Fruit fly (Drosophila melanogaster) whole organism, adult: ENCODE measurements around the gene Obp18a.
A peak's percentile ranks its signal among the peaks of the same experiment; 100 is the strongest.

ENCODE experiments used
- CG12768 ChIP-seq: fragments of 200-800 bp; sonication (Bioruptor generic); optimal IDR thresholded peaks from 2 replicates; lab custom pipeline; 2017; ENCODE audit warnings: missing biosample characterization, missing genetic modification characterization, mild to moderate bottlenecking, moderate library complexity, missing genetic modification reagents
- CG7101 ChIP-seq: fragments of 200-800 bp; sonication (Bioruptor generic); optimal IDR thresholded peaks from 2 replicates; lab custom pipeline; 2018; ENCODE audit warnings: missing biosample characterization, mild to moderate bottlenecking, missing genetic modification characterization, moderate library complexity
- Clk ChIP-seq: fragments of 200-800 bp; sonication (Bioruptor generic); optimal IDR thresholded peaks from 2 replicates; lab custom pipeline; 2017; ENCODE audit warnings: missing biosample characterization, missing genetic modification characterization
- Hr96 ChIP-seq: fragments of 200-800 bp; sonication (Bioruptor generic); optimal IDR thresholded peaks from 2 replicates; lab custom pipeline; 2016; ENCODE audit warnings: missing biosample characterization, missing genetic modification characterization
- bab1 ChIP-seq: fragments of 200-800 bp; sonication (Bioruptor generic); optimal IDR thresholded peaks from 3 replicates; lab custom pipeline; 2019; ENCODE audit warnings: missing biosample characterization, mild to moderate bottlenecking, missing genetic modification characterization, moderate library complexity
- cnc ChIP-seq, 2 experiments: fragments of >200 bp; optimal IDR thresholded peaks; 2 replicates each; lab custom pipeline; 2017
- kay ChIP-seq: fragments of 200-800 bp; sonication (Bioruptor generic); peaks from one replicate; lab custom pipeline; 2016; ENCODE audit warnings: missing biosample characterization, missing genetic modification characterization, borderline replicate concordance
- pad ChIP-seq: fragments of 200-800 bp; sonication (Bioruptor generic); optimal IDR thresholded peaks from 3 replicates; lab custom pipeline; 2017; ENCODE audit warnings: missing biosample characterization, missing genetic modification characterization, mild to moderate bottlenecking, moderate library complexity, missing genetic modification reagents

- TF ChIP-seq Hr96 (GFP tag; lab: Kevin White, UChicago) = no peak
- no peak for TF ChIP-seq bab1
- no peak for TF ChIP-seq pad (GFP tag; lab: Kevin White, UChicago)
- TF ChIP-seq Clk (GFP tag; lab: Kevin White, UChicago) = no peak
- TF ChIP-seq CG7101 (tag; lab: Kevin White, UChicago) = peak; percentile 53
- TF ChIP-seq CG12768 (GFP tag; lab: Kevin White, UChicago) = no peak
- no peak for TF ChIP-seq cnc (optimal IDR thresholded peaks at IDR 0.05; lab: Kevin White, UChicago)
- no peak for TF ChIP-seq kay (GFP tag; lab: Kevin White, UChicago)
These were observed 26.7 kb upstream of the Obp18a start for dm6 chrX:19162249-19162914.
